Fruit fly (Drosophila melanogaster) whole organism, embryonic: Measurements from ENCODE around the gene Vha36-3.

Experiments used
- Atf3 ChIP-seq: fragments of 200-800 bp; sonication (Bioruptor generic); optimal IDR thresholded peaks from 3 replicates; lab custom pipeline; 2016; ENCODE audit warnings: missing biosample characterization, missing genetic modification characterization
- BEAF-32 ChIP-seq: fragments of 200-800 bp; sonication (Bioruptor generic); optimal IDR thresholded peaks from 3 replicates; lab custom pipeline; 2017; ENCODE audit warnings: missing biosample characterization, missing genetic modification characterization, mild to moderate bottlenecking, moderate library complexity, missing genetic modification reagents
- CG10959 ChIP-seq: fragments of 200-800 bp; sonication (Bioruptor generic); IDR thresholded peaks from 2 replicates; pipeline ENCODE4 v1.3.6; 2022; ENCODE audit warnings: missing biosample characterization, missing genetic modification characterization
- CG11456 ChIP-seq: fragments of 200-800 bp; sonication (Bioruptor generic); IDR thresholded peaks from 3 replicates; pipeline ENCODE4 v1.3.6; 2022; ENCODE audit warnings: missing biosample characterization, missing genetic modification characterization
- CG11696 ChIP-seq: fragments of 200-800 bp; sonication (Bioruptor generic); IDR thresholded peaks from 2 replicates; pipeline ENCODE4 v1.3.6; 2022; ENCODE audit warnings: missing biosample characterization, missing genetic modification characterization
- CG12071 ChIP-seq: fragments of 200-800 bp; sonication (Bioruptor generic); optimal IDR thresholded peaks from 3 replicates; lab custom pipeline; 2018; ENCODE audit warnings: missing biosample characterization, mild to moderate bottlenecking, missing genetic modification characterization
- CG12219 ChIP-seq: fragments of 200-800 bp; sonication (Bioruptor generic); optimal IDR thresholded peaks from 3 replicates; lab custom pipeline; 2018; ENCODE audit warnings: missing biosample characterization, mild to moderate bottlenecking, missing genetic modification characterization
- CG13123 ChIP-seq: fragments of 200-800 bp; sonication (Bioruptor generic); optimal IDR thresholded peaks from 2 replicates; lab custom pipeline; 2016; ENCODE audit warnings: missing biosample characterization, missing genetic modification characterization
- CG14667 ChIP-seq: fragments of 200-800 bp; sonication (Bioruptor generic); IDR thresholded peaks from 2 replicates; pipeline ENCODE4 v1.3.6; 2022; ENCODE audit warnings: missing biosample characterization, missing genetic modification characterization
- CG14710 ChIP-seq: fragments of 200-800 bp; sonication (Bioruptor generic); optimal IDR thresholded peaks from 3 replicates; lab custom pipeline; 2019; ENCODE audit warnings: missing biosample characterization, mild to moderate bottlenecking, missing genetic modification characterization, moderate library complexity
- CG15479 ChIP-seq: fragments of 200-800 bp; sonication (Bioruptor generic); optimal IDR thresholded peaks from 3 replicates; lab custom pipeline; 2019; ENCODE audit warnings: missing biosample characterization, mild to moderate bottlenecking, missing genetic modification characterization, moderate library complexity
- CG15514 ChIP-seq: fragments of 200-800 bp; sonication (Bioruptor generic); optimal IDR thresholded peaks from 3 replicates; lab custom pipeline; 2017; ENCODE audit warnings: missing biosample characterization, missing genetic modification characterization, mild to moderate bottlenecking, moderate library complexity, missing genetic modification reagents
- CG18619 ChIP-seq: fragments of 200-800 bp; sonication (Bioruptor generic); optimal IDR thresholded peaks from 3 replicates; lab custom pipeline; 2017; ENCODE audit warnings: missing biosample characterization, mild to moderate bottlenecking, missing genetic modification characterization
- CG32532 ChIP-seq: fragments of 200-800 bp; sonication (Bioruptor generic); IDR thresholded peaks from 2 replicates; pipeline ENCODE4 v1.3.6; 2022; ENCODE audit warnings: missing biosample characterization, missing genetic modification characterization
- CG33557 ChIP-seq: fragments of 200-800 bp; sonication (Bioruptor generic); optimal IDR thresholded peaks from 2 replicates; lab custom pipeline; 2019; ENCODE audit warnings: missing biosample characterization, mild to moderate bottlenecking, missing genetic modification characterization, moderate library complexity
- CG34422 ChIP-seq: fragments of 200-800 bp; sonication (Bioruptor generic); IDR thresholded peaks from 3 replicates; pipeline ENCODE4 v1.3.6; 2022; ENCODE audit warnings: missing biosample characterization, missing genetic modification characterization
- CG4617 ChIP-seq: fragments of 200-800 bp; sonication (Bioruptor generic); optimal IDR thresholded peaks from 3 replicates; lab custom pipeline; 2016; ENCODE audit warnings: missing biosample characterization, missing genetic modification characterization, borderline replicate concordance
- CG6654 ChIP-seq: fragments of 200-800 bp; sonication (Bioruptor generic); optimal IDR thresholded peaks from 2 replicates; lab custom pipeline; 2017; ENCODE audit warnings: missing biosample characterization, mild to moderate bottlenecking, missing genetic modification characterization
- CG7928 ChIP-seq: fragments of 200-800 bp; sonication (Bioruptor generic); optimal IDR thresholded peaks from 2 replicates; lab custom pipeline; 2017; ENCODE audit warnings: missing biosample characterization, mild to moderate bottlenecking, missing genetic modification characterization
- Dfd ChIP-seq, 2 experiments: fragments of >200 bp; optimal IDR thresholded peaks; 2 replicates each; lab custom pipeline; 2017; ENCODE audit warnings: missing biosample characterization in 2 of 2, missing genetic modification characterization in 2 of 2
- Fer3 ChIP-seq: fragments of 200-800 bp; sonication (Bioruptor generic); optimal IDR thresholded peaks from 2 replicates; lab custom pipeline; 2018; ENCODE audit warnings: missing biosample characterization, mild to moderate bottlenecking, missing genetic modification characterization, moderate library complexity
- H2.0 ChIP-seq: fragments of 200-800 bp; sonication (Bioruptor generic); IDR thresholded peaks from 2 replicates; pipeline ENCODE4 v1.3.6; 2022; ENCODE audit warnings: missing biosample characterization, missing genetic modification characterization
- HmgZ ChIP-seq: fragments of 200-800 bp; sonication (Bioruptor generic); optimal IDR thresholded peaks from 2 replicates; lab custom pipeline; 2018; ENCODE audit warnings: missing biosample characterization, mild to moderate bottlenecking, missing genetic modification characterization
- Lhr ChIP-seq: fragments of 200-800 bp; sonication (Bioruptor generic); optimal IDR thresholded peaks from 3 replicates; lab custom pipeline; 2017; ENCODE audit warnings: mild to moderate bottlenecking, missing biosample characterization, missing genetic modification reagents, missing genetic modification characterization
- MESR4 ChIP-seq: fragments of 200-800 bp; sonication (Bioruptor generic); optimal IDR thresholded peaks from 2 replicates; lab custom pipeline; 2018; ENCODE audit warnings: missing biosample characterization, mild to moderate bottlenecking, missing genetic modification characterization, moderate library complexity
- Oaz ChIP-seq: fragments of 200-800 bp; sonication (Bioruptor generic); IDR thresholded peaks from 2 replicates; pipeline ENCODE4 v1.3.6; 2022; ENCODE audit warnings: missing biosample characterization, missing genetic modification characterization
- Oli ChIP-seq: fragments of 200-800 bp; sonication (Bioruptor generic); optimal IDR thresholded peaks from 2 replicates; lab custom pipeline; 2018; ENCODE audit warnings: missing biosample characterization, mild to moderate bottlenecking, missing genetic modification characterization, moderate library complexity
- Xrp1 ChIP-seq: fragments of 200-800 bp; sonication (Bioruptor generic); IDR thresholded peaks from 2 replicates; pipeline ENCODE4 v1.3.6; 2022; ENCODE audit warnings: missing biosample characterization, missing genetic modification characterization
- YL-1 ChIP-seq: fragments of 200-800 bp; sonication (Bioruptor generic); optimal IDR thresholded peaks from 3 replicates; lab custom pipeline; 2017; ENCODE audit warnings: missing biosample characterization, mild to moderate bottlenecking, missing genetic modification characterization
- al ChIP-seq: fragments of 200-800 bp; sonication (Bioruptor generic); IDR thresholded peaks from 2 replicates; pipeline ENCODE4 v1.3.6; 2022; ENCODE audit warnings: missing biosample characterization, missing genetic modification characterization
- aop ChIP-seq: fragments of 200-800 bp; sonication (Bioruptor generic); IDR thresholded peaks from 2 replicates; pipeline ENCODE4 v1.3.6; 2022; ENCODE audit warnings: missing biosample characterization, missing genetic modification characterization
- bcd ChIP-seq: fragments of 200-800 bp; sonication (Bioruptor generic); optimal IDR thresholded peaks from 2 replicates; lab custom pipeline; 2017; ENCODE audit warnings: missing biosample characterization, mild to moderate bottlenecking, missing genetic modification characterization
- bigmax ChIP-seq: fragments of 200-800 bp; sonication (Bioruptor generic); optimal IDR thresholded peaks from 2 replicates; lab custom pipeline; 2018; ENCODE audit warnings: missing biosample characterization, mild to moderate bottlenecking, missing genetic modification characterization
- bowl ChIP-seq: fragments of 200-800 bp; sonication (Bioruptor generic); IDR thresholded peaks from 2 replicates; pipeline ENCODE4 v1.3.6; 2022; ENCODE audit warnings: missing biosample characterization, missing genetic modification characterization
- corto ChIP-seq: fragments of 200-800 bp; sonication (Bioruptor generic); optimal IDR thresholded peaks from 2 replicates; lab custom pipeline; 2016; ENCODE audit warnings: missing biosample characterization, mild to moderate bottlenecking, missing genetic modification characterization, moderate library complexity
- crp ChIP-seq, 2 experiments: fragments of 200-800 bp; sonication (Bioruptor generic); optimal IDR thresholded peaks; 2 replicates in 1 of 2; 3 replicates in 1 of 2; lab custom pipeline; 2017; ENCODE audit warnings: missing biosample characterization in 2 of 2, missing genetic modification characterization in 2 of 2, mild to moderate bottlenecking in 1 of 2, moderate library complexity in 1 of 2
- cwo ChIP-seq: fragments of 200-800 bp; sonication (Bioruptor generic); optimal IDR thresholded peaks from 3 replicates; lab custom pipeline; 2017; ENCODE audit warnings: missing biosample characterization, missing genetic modification characterization, mild to moderate bottlenecking, moderate library complexity, missing genetic modification reagents
- dimm ChIP-seq: fragments of 200-800 bp; sonication (Bioruptor generic); IDR thresholded peaks from 2 replicates; pipeline ENCODE4 v1.3.6; 2022; ENCODE audit warnings: missing biosample characterization, missing genetic modification characterization
- dmrt11E ChIP-seq: fragments of 200-800 bp; sonication (Bioruptor generic); optimal IDR thresholded peaks from 3 replicates; lab custom pipeline; 2018; ENCODE audit warnings: missing biosample characterization, mild to moderate bottlenecking, missing genetic modification characterization, moderate library complexity
- gem ChIP-seq: fragments of 200-800 bp; sonication (Bioruptor generic); optimal IDR thresholded peaks from 2 replicates; lab custom pipeline; 2019; ENCODE audit warnings: missing biosample characterization, mild to moderate bottlenecking, missing genetic modification characterization, moderate library complexity
- hkb ChIP-seq, 2 experiments: fragments of 200-800 bp in 1 of 2; fragments of >200 bp in 1 of 2; sonication (Bioruptor generic) in 1 of 2; IDR thresholded peaks in 1 of 2; optimal IDR thresholded peaks in 1 of 2; 2 replicates each; pipeline versions ENCODE4 v1.3.6 to Lab custom; 2017 to 2022; ENCODE audit warnings: missing biosample characterization in 1 of 2, missing genetic modification characterization in 1 of 2
- jigr1 ChIP-seq: fragments of 200-800 bp; sonication (Bioruptor generic); IDR thresholded peaks from 3 replicates; pipeline ENCODE4 v1.3.6; 2022; ENCODE audit warnings: missing biosample characterization, missing genetic modification characterization
- lab ChIP-seq: fragments of 200-800 bp; sonication (Bioruptor generic); optimal IDR thresholded peaks from 3 replicates; lab custom pipeline; 2017; ENCODE audit warnings: missing biosample characterization, missing genetic modification characterization, mild to moderate bottlenecking, moderate library complexity, missing genetic modification reagents
- lilli ChIP-seq: fragments of 200-800 bp; sonication (Bioruptor generic); optimal IDR thresholded peaks from 3 replicates; lab custom pipeline; 2016; ENCODE audit warnings: missing biosample characterization, missing genetic modification characterization
- peb ChIP-seq: fragments of 200-800 bp; sonication (Bioruptor generic); IDR thresholded peaks from 2 replicates; pipeline ENCODE4 v1.3.6; 2022; ENCODE audit warnings: missing biosample characterization, missing genetic modification characterization
- pros ChIP-seq: fragments of 200-800 bp; sonication (Bioruptor generic); optimal IDR thresholded peaks from 3 replicates; lab custom pipeline; 2019; ENCODE audit warnings: missing biosample characterization, mild to moderate bottlenecking, missing genetic modification characterization, moderate library complexity
- slp2 ChIP-seq: fragments of 200-800 bp; sonication (Bioruptor generic); optimal IDR thresholded peaks from 2 replicates; lab custom pipeline; 2016; ENCODE audit warnings: missing biosample characterization, missing genetic modification characterization
- sqz ChIP-seq: fragments of 200-800 bp; sonication (Bioruptor generic); optimal IDR thresholded peaks from 3 replicates; lab custom pipeline; 2018; ENCODE audit warnings: missing biosample characterization, mild to moderate bottlenecking, missing genetic modification characterization
- tna ChIP-seq: fragments of 200-800 bp; sonication (Bioruptor generic); IDR thresholded peaks from 2 replicates; pipeline ENCODE4 v1.3.6; 2022; ENCODE audit warnings: missing biosample characterization, missing genetic modification characterization; ENCODE audit not compliant: partially characterized antibody

The Vha36-3 gene

dm6 chrX:2619651-2620050 is 39.3 kb upstream of the Vha36-3 start, which contains the start of the genes Tsp3A and Seipin (continued):
- TF ChIP-seq gem (tag; lab: Kevin White, UChicago) (no peak), CG14710 (peak; percentile 56), CG11456 (GFP tag; lab: Robert Waterston, UW) (peak; percentile 94), Fer3 (tag; lab: Kevin White, UChicago) (peak; percentile 90), CG6654 (GFP tag; lab: Kevin White, UChicago) (peak; percentile 42), CG12071 (GFP tag; lab: Kevin White, UChicago) (peak; percentile 91), slp2 (peak; percentile 75), peb (GFP tag; lab: Robert Waterston, UW) (peak; percentile 59; the same call in 1 of the 2 replicates), Oli (peak; percentile 78), CG18619 (GFP tag; lab: Kevin White, UChicago) (peak; percentile 75), crp (GFP tag; optimal IDR thresholded peaks at IDR 0.05; lab: Kevin White, UChicago) (peak; percentile 38 to 87), Atf3 (GFP tag; lab: Kevin White, UChicago) (peak; percentile 52), Oaz (peak; percentile 76), lilli (GFP tag; lab: Kevin White, UChicago) (peak; percentile 90), hkb (optimal IDR thresholded peaks at IDR 0.05; lab: Kevin White, UChicago) (no peak), hkb (GFP tag; IDR thresholded peaks at IDR 0.05; lab: Robert Waterston, UW) (peak; percentile 90), sqz (no peak), BEAF-32 (GFP tag; lab: Kevin White, UChicago) (peak; percentile 47), H2.0 (GFP tag; lab: Robert Waterston, UW) (peak; percentile 86), CG12219 (peak; percentile 83), dimm (GFP tag; lab: Robert Waterston, UW) (peak; percentile 22; the same call in 1 of the 2 replicates), CG11696 (GFP tag; lab: Robert Waterston, UW) (peak; percentile 75), pros (no peak), MESR4 (GFP tag; lab: Kevin White, UChicago) (peak; percentile 51), HmgZ (tag; lab: Kevin White, UChicago) (peak; percentile 88), CG13123 (GFP tag; lab: Kevin White, UChicago) (peak; percentile 33), CG33557 (peak; percentile 3), CG34422 (GFP tag; lab: Robert Waterston, UW) (peak; percentile 94), tna (GFP tag; lab: Robert Waterston, UW) (peak; percentile 27; the same call in 1 of the 2 replicates), lab (GFP tag; lab: Kevin White, UChicago) (peak; percentile 97), dmrt11E (tag; lab: Kevin White, UChicago) (peak; percentile 58), CG32532 (GFP tag; lab: Robert Waterston, UW) (peak; percentile 93), bcd (GFP tag; lab: Kevin White, UChicago) (peak; percentile 87), Lhr (peak; percentile 37), al (GFP tag; lab: Robert Waterston, UW) (peak; percentile 80), jigr1 (GFP tag; lab: Robert Waterston, UW) (0 out of 3 replicates have a peak, but pooled peaks have one; percentile 32), bowl (GFP tag; lab: Robert Waterston, UW) (peak; percentile 72; the same call in 1 of the 2 replicates), YL-1 (GFP tag; lab: Kevin White, UChicago) (peak; percentile 25), CG15479 (GFP tag; lab: Kevin White, UChicago) (peak; percentile 18), CG15514 (GFP tag; lab: Kevin White, UChicago) (peak; percentile 87), aop (GFP tag; lab: Robert Waterston, UW) (no peak; the same call in 1 of the 2 replicates), CG14667 (peak; percentile 76), CG4617 (peak; percentile 73), Xrp1 (GFP tag; lab: Robert Waterston, UW) (peak; percentile 89), Dfd (GFP tag; optimal IDR thresholded peaks at IDR 0.05; lab: Kevin White, UChicago) (no peak), CG10959 (GFP tag; lab: Robert Waterston, UW) (peak; percentile 51; the same call in 1 of the 2 replicates), bigmax (no peak), corto (GFP tag; lab: Kevin White, UChicago) (no peak), cwo (GFP tag; lab: Kevin White, UChicago) (peak; percentile 87), CG7928 (peak; percentile 55)
